Fruit fly (Drosophila melanogaster) whole organism, embryonic: ENCODE measurements around the gene PPP4R2r.

Experiments
- CG10321 ChIP-seq: fragments of 200-800 bp; sonication (Bioruptor generic); IDR thresholded peaks from 2 replicates; pipeline ENCODE4 v1.3.6; 2022; ENCODE audit warnings: missing biosample characterization, missing genetic modification characterization
- CG10462 ChIP-seq: fragments of 200-800 bp; sonication (Bioruptor generic); optimal IDR thresholded peaks from 2 replicates; lab custom pipeline; 2016; ENCODE audit warnings: missing biosample characterization, missing genetic modification characterization
- CG13296 ChIP-seq: fragments of 200-800 bp; sonication (Bioruptor generic); optimal IDR thresholded peaks from 3 replicates; lab custom pipeline; 2018; ENCODE audit warnings: missing biosample characterization, mild to moderate bottlenecking, missing genetic modification characterization
- CG15011 ChIP-seq: fragments of 200-800 bp; sonication (Bioruptor generic); optimal IDR thresholded peaks from 3 replicates; lab custom pipeline; 2018; ENCODE audit warnings: missing biosample characterization, mild to moderate bottlenecking, missing genetic modification characterization
- CG15073 ChIP-seq: fragments of 200-800 bp; sonication (Bioruptor generic); optimal IDR thresholded peaks from 2 replicates; lab custom pipeline; 2016; ENCODE audit warnings: missing biosample characterization, missing genetic modification characterization
- CG1602 ChIP-seq: fragments of 200-800 bp; sonication (Bioruptor generic); optimal IDR thresholded peaks from 3 replicates; lab custom pipeline; 2016; ENCODE audit warnings: missing biosample characterization, missing genetic modification characterization
- CG34224 ChIP-seq: fragments of 200-800 bp; sonication (Bioruptor generic); IDR thresholded peaks from 3 replicates; pipeline ENCODE4 v1.3.6; 2022; ENCODE audit warnings: missing biosample characterization, missing genetic modification characterization; ENCODE audit not compliant: partially characterized antibody
- CG34376 ChIP-seq: fragments of 200-800 bp; sonication (Bioruptor generic); optimal IDR thresholded peaks from 2 replicates; lab custom pipeline; 2018; ENCODE audit warnings: missing biosample characterization, mild to moderate bottlenecking, missing genetic modification characterization
- CG4328 ChIP-seq: fragments of 200-800 bp; sonication (Bioruptor generic); optimal IDR thresholded peaks from 3 replicates; lab custom pipeline; 2017; ENCODE audit warnings: missing biosample characterization, missing genetic modification reagents, missing genetic modification characterization
- CG4360 ChIP-seq: fragments of 200-800 bp; sonication (Bioruptor generic); IDR thresholded peaks from 2 replicates; pipeline ENCODE4 v1.3.6; 2022; ENCODE audit warnings: missing biosample characterization, missing genetic modification characterization
- CG4707 ChIP-seq: fragments of 200-800 bp; sonication (Bioruptor generic); optimal IDR thresholded peaks from 2 replicates; lab custom pipeline; 2018; ENCODE audit warnings: missing biosample characterization, mild to moderate bottlenecking, missing genetic modification characterization, moderate library complexity
- CG7786 ChIP-seq: fragments of 200-800 bp; sonication (Bioruptor generic); optimal IDR thresholded peaks from 2 replicates; lab custom pipeline; 2016; ENCODE audit warnings: missing biosample characterization, missing genetic modification characterization
- CG9817 ChIP-seq: fragments of 200-800 bp; sonication (Bioruptor generic); optimal IDR thresholded peaks from 2 replicates; lab custom pipeline; 2018; ENCODE audit warnings: missing biosample characterization, mild to moderate bottlenecking, missing genetic modification characterization, moderate library complexity
- D ChIP-seq, 2 experiments: fragments of 200-800 bp in 1 of 2; fragments of >200 bp in 1 of 2; sonication (Bioruptor generic) in 1 of 2; optimal IDR thresholded peaks; 2 replicates in 1 of 2; 3 replicates in 1 of 2; lab custom pipeline; 2017; ENCODE audit warnings: mild to moderate bottlenecking in 1 of 2, missing biosample characterization in 1 of 2, missing genetic modification characterization in 1 of 2, missing genetic modification reagents in 1 of 2
- Drgx ChIP-seq: fragments of 200-800 bp; sonication (Bioruptor generic); IDR thresholded peaks from 2 replicates; pipeline ENCODE4 v1.3.6; 2022; ENCODE audit warnings: missing biosample characterization, missing genetic modification characterization
- Eip74EF ChIP-seq, 2 experiments: fragments of 200-800 bp in 1 of 2; fragments of >200 bp in 1 of 2; sonication (Bioruptor generic) in 1 of 2; optimal IDR thresholded peaks; 2 replicates each; lab custom pipeline; 2017 to 2019; ENCODE audit warnings: missing biosample characterization in 2 of 2, missing genetic modification characterization in 2 of 2, mild to moderate bottlenecking in 1 of 2, moderate library complexity in 1 of 2
- Fer2 ChIP-seq: fragments of 200-800 bp; sonication (Bioruptor generic); optimal IDR thresholded peaks from 2 replicates; lab custom pipeline; 2018; ENCODE audit warnings: missing biosample characterization, mild to moderate bottlenecking, missing genetic modification characterization, moderate library complexity
- Gug ChIP-seq: fragments of 200-800 bp; sonication (Bioruptor generic); IDR thresholded peaks from 4 replicates; pipeline ENCODE4 v1.3.6; 2022; ENCODE audit warnings: missing biosample characterization, missing genetic modification characterization
- HHEX ChIP-seq: fragments of 200-800 bp; sonication (Bioruptor generic); optimal IDR thresholded peaks from 3 replicates; lab custom pipeline; 2017; ENCODE audit warnings: missing biosample characterization, mild to moderate bottlenecking, missing genetic modification characterization, missing genetic modification reagents
- MBD-R2 ChIP-seq: fragments of 200-800 bp; sonication (Bioruptor generic); IDR thresholded peaks from 2 replicates; pipeline ENCODE4 v1.3.6; 2022; ENCODE audit warnings: missing biosample characterization, missing genetic modification characterization
- Med ChIP-seq: fragments of 200-800 bp; sonication (Bioruptor generic); peaks from one replicate; lab custom pipeline; 2016; ENCODE audit warnings: missing biosample characterization, missing genetic modification characterization, mild to moderate bottlenecking, inconsistent platforms, moderate library complexity
- Meics ChIP-seq: fragments of 200-800 bp; sonication (Bioruptor generic); optimal IDR thresholded peaks from 2 replicates; lab custom pipeline; 2017; ENCODE audit warnings: missing biosample characterization, mild to moderate bottlenecking, missing genetic modification characterization
- Mes4 ChIP-seq: fragments of 200-800 bp; sonication (Bioruptor generic); optimal IDR thresholded peaks from 2 replicates; lab custom pipeline; 2016; ENCODE audit warnings: missing biosample characterization, missing genetic modification characterization
- NfI ChIP-seq: fragments of 200-800 bp; sonication (Bioruptor generic); optimal IDR thresholded peaks from 3 replicates; lab custom pipeline; 2018; ENCODE audit warnings: missing biosample characterization, mild to moderate bottlenecking, missing genetic modification characterization, moderate library complexity
- Oli ChIP-seq: fragments of 200-800 bp; sonication (Bioruptor generic); optimal IDR thresholded peaks from 2 replicates; lab custom pipeline; 2018; ENCODE audit warnings: missing biosample characterization, mild to moderate bottlenecking, missing genetic modification characterization, moderate library complexity
- Xrp1 ChIP-seq: fragments of 200-800 bp; sonication (Bioruptor generic); IDR thresholded peaks from 2 replicates; pipeline ENCODE4 v1.3.6; 2022; ENCODE audit warnings: missing biosample characterization, missing genetic modification characterization
- YL-1 ChIP-seq: fragments of 200-800 bp; sonication (Bioruptor generic); optimal IDR thresholded peaks from 3 replicates; lab custom pipeline; 2017; ENCODE audit warnings: missing biosample characterization, mild to moderate bottlenecking, missing genetic modification characterization
- amos ChIP-seq: fragments of 200-800 bp; sonication (Bioruptor generic); IDR thresholded peaks from 2 replicates; pipeline ENCODE4 v1.3.6; 2022; ENCODE audit warnings: missing biosample characterization, missing genetic modification characterization; ENCODE audit not compliant: partially characterized antibody
- ase ChIP-seq: fragments of 200-800 bp; sonication (Bioruptor generic); IDR thresholded peaks from 3 replicates; pipeline ENCODE4 v1.3.6; 2022; ENCODE audit warnings: missing biosample characterization, missing genetic modification characterization
- ato ChIP-seq: fragments of 200-800 bp; sonication (Bioruptor generic); IDR thresholded peaks from 2 replicates; pipeline ENCODE4 v1.3.6; 2022; ENCODE audit warnings: missing biosample characterization, missing genetic modification characterization; ENCODE audit not compliant: partially characterized antibody
- az2 ChIP-seq: fragments of 200-800 bp; sonication (Bioruptor generic); optimal IDR thresholded peaks from 3 replicates; lab custom pipeline; 2016; ENCODE audit warnings: missing biosample characterization, missing genetic modification characterization
- fd102C ChIP-seq: fragments of 200-800 bp; sonication (Bioruptor generic); optimal IDR thresholded peaks from 2 replicates; lab custom pipeline; 2018; ENCODE audit warnings: missing biosample characterization, mild to moderate bottlenecking, missing genetic modification characterization, moderate library complexity
- fd3F ChIP-seq: fragments of 200-800 bp; sonication (Bioruptor generic); optimal IDR thresholded peaks from 2 replicates; lab custom pipeline; 2018; ENCODE audit warnings: missing biosample characterization, mild to moderate bottlenecking, missing genetic modification characterization, moderate library complexity
- inv ChIP-seq: fragments of 200-800 bp; sonication (Bioruptor generic); IDR thresholded peaks from 2 replicates; pipeline ENCODE4 v1.3.6; 2022; ENCODE audit warnings: missing biosample characterization, missing genetic modification characterization; ENCODE audit not compliant: partially characterized antibody
- jigr1 ChIP-seq: fragments of 200-800 bp; sonication (Bioruptor generic); IDR thresholded peaks from 3 replicates; pipeline ENCODE4 v1.3.6; 2022; ENCODE audit warnings: missing biosample characterization, missing genetic modification characterization
- knrl ChIP-seq: fragments of 200-800 bp; sonication (Bioruptor generic); IDR thresholded peaks from 3 replicates; pipeline ENCODE4 v1.3.6; 2022; ENCODE audit warnings: missing biosample characterization, missing genetic modification characterization; ENCODE audit not compliant: partially characterized antibody
- lilli ChIP-seq: fragments of 200-800 bp; sonication (Bioruptor generic); optimal IDR thresholded peaks from 3 replicates; lab custom pipeline; 2016; ENCODE audit warnings: missing biosample characterization, missing genetic modification characterization
- mirr ChIP-seq: fragments of 200-800 bp; sonication (Bioruptor generic); optimal IDR thresholded peaks from 3 replicates; lab custom pipeline; 2018; ENCODE audit warnings: missing biosample characterization, mild to moderate bottlenecking, missing genetic modification characterization
- phol ChIP-seq: fragments of 200-800 bp; sonication (Bioruptor generic); optimal IDR thresholded peaks from 3 replicates; lab custom pipeline; 2018; ENCODE audit warnings: missing biosample characterization, mild to moderate bottlenecking, missing genetic modification characterization, moderate library complexity
- shn ChIP-seq: fragments of 200-800 bp; sonication (Bioruptor generic); optimal IDR thresholded peaks from 3 replicates; lab custom pipeline; 2016; ENCODE audit warnings: missing biosample characterization, missing genetic modification characterization
- sug ChIP-seq: fragments of 200-800 bp; optimal IDR thresholded peaks from 2 replicates; lab custom pipeline; 2019; ENCODE audit warnings: missing biosample characterization, mild to moderate bottlenecking, missing genetic modification characterization, moderate library complexity
- tgo ChIP-seq: fragments of 200-800 bp; sonication (Bioruptor generic); IDR thresholded peaks from 3 replicates; pipeline ENCODE4 v1.3.6; 2022; ENCODE audit warnings: missing biosample characterization, missing genetic modification characterization
- ttk ChIP-seq: fragments of 200-800 bp; sonication (Bioruptor generic); IDR thresholded peaks from 2 replicates; pipeline ENCODE4 v2.1.2; 2022; ENCODE audit warnings: missing biosample characterization, missing genetic modification characterization
- unpg ChIP-seq: fragments of 200-800 bp; sonication (Bioruptor generic); optimal IDR thresholded peaks from 3 replicates; lab custom pipeline; 2018; ENCODE audit warnings: missing biosample characterization, mild to moderate bottlenecking, missing genetic modification characterization, moderate library complexity
- usp ChIP-seq: fragments of >200 bp; optimal IDR thresholded peaks from 2 replicates; lab custom pipeline; 2017; ENCODE audit warnings: missing biosample characterization, missing genetic modification characterization
- vnd ChIP-seq: fragments of 200-800 bp; sonication (Bioruptor generic); IDR thresholded peaks from 3 replicates; pipeline ENCODE4 v1.3.6; 2022; ENCODE audit warnings: missing biosample characterization, missing genetic modification characterization; ENCODE audit not compliant: partially characterized antibody
- vvl ChIP-seq: fragments of 200-800 bp; sonication (Bioruptor generic); IDR thresholded peaks from 2 replicates; pipeline ENCODE4 v1.3.6; 2022; ENCODE audit warnings: missing biosample characterization, missing genetic modification characterization
- zen2 ChIP-seq: fragments of 200-800 bp; sonication (Bioruptor generic); IDR thresholded peaks from 3 replicates; pipeline ENCODE4 v1.3.6; 2022; ENCODE audit warnings: missing biosample characterization, missing genetic modification characterization; ENCODE audit not compliant: partially characterized antibody

Gene PPP4R2r

dm6 chrX:10463056-10463710 is 15.5 kb upstream of the PPP4R2r start (continued):
- TF ChIP-seq sug (tag; lab: Kevin White, UChicago) (no peak), ttk (GFP tag; lab: Robert Waterston, UW) (no peak; the same call in 1 of the 2 replicates), Meics (GFP tag; lab: Kevin White, UChicago) (no peak), Oli (no peak), Fer2 (tag; lab: Kevin White, UChicago) (no peak), shn (peak; percentile 20), usp (GFP tag; lab: Kevin White, UChicago) (no peak), inv (GFP tag; lab: Robert Waterston, UW) (0 out of 2 replicates have a peak, but pooled peaks have one; percentile 27), NfI (GFP tag; lab: Kevin White, UChicago) (no peak), vnd (GFP tag; lab: Robert Waterston, UW) (no peak), CG13296 (GFP tag; lab: Kevin White, UChicago) (no peak), lilli (GFP tag; lab: Kevin White, UChicago) (peak; percentile 37), vvl (GFP tag; lab: Robert Waterston, UW) (peak; percentile 51), ato (peak; percentile 25; the same call in 1 of the 2 replicates), phol (peak; percentile 50), CG10462 (GFP tag; lab: Kevin White, UChicago) (no peak), jigr1 (GFP tag; lab: Robert Waterston, UW) (no peak), CG10321 (GFP tag; lab: Robert Waterston, UW) (peak; percentile 63; the same call in 1 of the 2 replicates), Drgx (GFP tag; lab: Robert Waterston, UW) (no peak; the same call in 1 of the 2 replicates), knrl (no peak), tgo (GFP tag; lab: Robert Waterston, UW) (no peak), Mes4 (GFP tag; lab: Kevin White, UChicago) (no peak), CG4707 (no peak), MBD-R2 (peak; percentile 49), az2 (GFP tag; lab: Kevin White, UChicago) (no peak), CG7786 (GFP tag; lab: Kevin White, UChicago) (no peak), YL-1 (GFP tag; lab: Kevin White, UChicago) (peak; percentile 28), unpg (GFP tag; lab: Kevin White, UChicago) (no peak), fd102C (GFP tag; lab: Kevin White, UChicago) (no peak), Med (GFP tag; lab: Kevin White, UChicago) (peak; percentile 64), fd3F (GFP tag; lab: Kevin White, UChicago) (no peak), CG34224 (GFP tag; lab: Robert Waterston, UW) (peak; percentile 33; the same call in 1 of the 3 replicates), Gug (GFP tag; lab: Robert Waterston, UW) (no peak), CG15073 (no peak), mirr (GFP tag; lab: Kevin White, UChicago) (no peak), Eip74EF (GFP tag; optimal IDR thresholded peaks at IDR 0.05; lab: Kevin White, UChicago) (no peak), CG34376 (GFP tag; lab: Kevin White, UChicago) (no peak), CG9817 (tag; lab: Kevin White, UChicago) (no peak), ase (no peak), zen2 (GFP tag; lab: Robert Waterston, UW) (0 out of 3 replicates have a peak, but pooled peaks have one; percentile 19), CG1602 (GFP tag; lab: Kevin White, UChicago) (no peak), HHEX (GFP tag; lab: Kevin White, UChicago) (no peak), D (optimal IDR thresholded peaks at IDR 0.05; lab: Kevin White, UChicago) (no peak), D (GFP tag; optimal IDR thresholded peaks at IDR 0.05; lab: Kevin White, UChicago) (no peak), CG4360 (GFP tag; lab: Robert Waterston, UW) (no peak), CG4328 (GFP tag; lab: Kevin White, UChicago) (no peak), CG15011 (GFP tag; lab: Kevin White, UChicago) (no peak), Xrp1 (GFP tag; lab: Robert Waterston, UW) (no peak), amos (peak; percentile 59)
